Fruit fly (Drosophila melanogaster) whole organism, embryonic: ENCODE data around the gene Grasp65.
A peak's percentile ranks its signal among the peaks of the same experiment; 100 is the strongest.

Source experiments
- CG10462 ChIP-seq: fragments of 200-800 bp; sonication (Bioruptor generic); optimal IDR thresholded peaks from 2 replicates; lab custom pipeline; 2016; ENCODE audit warnings: missing biosample characterization, missing genetic modification characterization
- CG10959 ChIP-seq: fragments of 200-800 bp; sonication (Bioruptor generic); IDR thresholded peaks from 2 replicates; pipeline ENCODE4 v1.3.6; 2022; ENCODE audit warnings: missing biosample characterization, missing genetic modification characterization
- CG12391 ChIP-seq: fragments of 200-800 bp; sonication (Bioruptor generic); optimal IDR thresholded peaks from 3 replicates; lab custom pipeline; 2018; ENCODE audit warnings: missing biosample characterization, mild to moderate bottlenecking, missing genetic modification characterization, moderate library complexity
- CG12659 ChIP-seq: fragments of 200-800 bp; sonication (Bioruptor generic); optimal IDR thresholded peaks from 3 replicates; lab custom pipeline; 2017; ENCODE audit warnings: mild to moderate bottlenecking, missing biosample characterization, missing genetic modification reagents, missing genetic modification characterization
- CG12769 ChIP-seq: fragments of 200-800 bp; sonication (Bioruptor generic); optimal IDR thresholded peaks from 2 replicates; lab custom pipeline; 2019; ENCODE audit warnings: missing biosample characterization, mild to moderate bottlenecking, missing genetic modification characterization, moderate library complexity
- CG13287 ChIP-seq: fragments of 200-800 bp; sonication (Bioruptor generic); IDR thresholded peaks from 2 replicates; pipeline ENCODE4 v1.3.6; 2022; ENCODE audit warnings: missing biosample characterization, missing genetic modification characterization; ENCODE audit not compliant: partially characterized antibody
- CG14860 ChIP-seq: fragments of 200-800 bp; sonication (Bioruptor generic); IDR thresholded peaks from 3 replicates; pipeline ENCODE4 v1.3.6; 2022; ENCODE audit warnings: missing biosample characterization, missing genetic modification characterization; ENCODE audit not compliant: partially characterized antibody
- CG15011 ChIP-seq: fragments of 200-800 bp; sonication (Bioruptor generic); optimal IDR thresholded peaks from 3 replicates; lab custom pipeline; 2018; ENCODE audit warnings: missing biosample characterization, mild to moderate bottlenecking, missing genetic modification characterization
- CG15073 ChIP-seq: fragments of 200-800 bp; sonication (Bioruptor generic); optimal IDR thresholded peaks from 2 replicates; lab custom pipeline; 2016; ENCODE audit warnings: missing biosample characterization, missing genetic modification characterization
- CG18764 ChIP-seq: fragments of 200-800 bp; sonication (Bioruptor generic); optimal IDR thresholded peaks from 3 replicates; lab custom pipeline; 2016; ENCODE audit warnings: missing biosample characterization, missing genetic modification characterization
- CG2120 ChIP-seq: fragments of 200-800 bp; sonication (Bioruptor generic); optimal IDR thresholded peaks from 3 replicates; lab custom pipeline; 2016; ENCODE audit warnings: missing biosample characterization, missing genetic modification characterization
- CG2712 ChIP-seq: fragments of 200-800 bp; optimal IDR thresholded peaks from 3 replicates; lab custom pipeline; 2019; ENCODE audit warnings: missing biosample characterization, mild to moderate bottlenecking, missing genetic modification characterization, moderate library complexity
- CG4707 ChIP-seq: fragments of 200-800 bp; sonication (Bioruptor generic); optimal IDR thresholded peaks from 2 replicates; lab custom pipeline; 2018; ENCODE audit warnings: missing biosample characterization, mild to moderate bottlenecking, missing genetic modification characterization, moderate library complexity
- CG7556 ChIP-seq: fragments of 200-800 bp; sonication (Bioruptor generic); optimal IDR thresholded peaks from 2 replicates; lab custom pipeline; 2017; ENCODE audit warnings: missing biosample characterization, mild to moderate bottlenecking, missing genetic modification characterization
- CG8281 ChIP-seq: fragments of 200-800 bp; sonication (Bioruptor generic); optimal IDR thresholded peaks from 2 replicates; lab custom pipeline; 2018; ENCODE audit warnings: missing biosample characterization, mild to moderate bottlenecking, missing genetic modification characterization, moderate library complexity
- CG9215 ChIP-seq: fragments of 200-800 bp; sonication (Bioruptor generic); IDR thresholded peaks from 2 replicates; pipeline ENCODE4 v1.3.6; 2022; ENCODE audit warnings: missing biosample characterization, missing genetic modification characterization
- CG9797 ChIP-seq: fragments of 200-800 bp; sonication (Bioruptor generic); optimal IDR thresholded peaks from 3 replicates; lab custom pipeline; 2018; ENCODE audit warnings: missing biosample characterization, mild to moderate bottlenecking, missing genetic modification characterization
- Chrac-16 ChIP-seq: fragments of 200-800 bp; sonication (Bioruptor generic); optimal IDR thresholded peaks from 3 replicates; lab custom pipeline; 2016; ENCODE audit warnings: missing biosample characterization, missing genetic modification characterization
- Dll ChIP-seq: fragments of 200-800 bp; sonication (Bioruptor generic); IDR thresholded peaks from 4 replicates; pipeline ENCODE4 v1.3.6; 2022; ENCODE audit warnings: missing biosample characterization, missing genetic modification characterization; ENCODE audit not compliant: partially characterized antibody
- E2f2 ChIP-seq: fragments of 200-800 bp; sonication (Bioruptor generic); IDR thresholded peaks from 2 replicates; pipeline ENCODE4 v1.3.6; 2022; ENCODE audit warnings: missing biosample characterization, missing genetic modification characterization
- Ets65A ChIP-seq: fragments of 200-800 bp; sonication (Bioruptor generic); peaks from one replicate; lab custom pipeline; 2016; ENCODE audit warnings: missing biosample characterization, missing genetic modification characterization
- HLH4C ChIP-seq: fragments of 200-800 bp; sonication (Bioruptor generic); IDR thresholded peaks from 3 replicates; pipeline ENCODE4 v1.3.6; 2022; ENCODE audit warnings: missing biosample characterization, missing genetic modification characterization; ENCODE audit not compliant: partially characterized antibody
- Hr3 ChIP-seq: fragments of 200-800 bp; sonication (Bioruptor generic); optimal IDR thresholded peaks from 3 replicates; lab custom pipeline; 2016; ENCODE audit warnings: missing biosample characterization, missing genetic modification characterization
- Med ChIP-seq: fragments of 200-800 bp; sonication (Bioruptor generic); peaks from one replicate; lab custom pipeline; 2016; ENCODE audit warnings: missing biosample characterization, missing genetic modification characterization, mild to moderate bottlenecking, inconsistent platforms, moderate library complexity
- PHDP ChIP-seq: fragments of 200-800 bp; sonication (Bioruptor generic); optimal IDR thresholded peaks from 3 replicates; lab custom pipeline; 2018; ENCODE audit warnings: missing biosample characterization, mild to moderate bottlenecking, missing genetic modification characterization, moderate library complexity
- Rfx ChIP-seq: fragments of 200-800 bp; sonication (Bioruptor generic); IDR thresholded peaks from 2 replicates; pipeline ENCODE4 v1.3.6; 2022; ENCODE audit warnings: missing biosample characterization, missing genetic modification characterization
- Tbp ChIP-seq: fragments of >200 bp; optimal IDR thresholded peaks from 2 replicates; lab custom pipeline; 2018; ENCODE audit warnings: missing biosample characterization, missing genetic modification characterization
- YL-1 ChIP-seq: fragments of 200-800 bp; sonication (Bioruptor generic); optimal IDR thresholded peaks from 3 replicates; lab custom pipeline; 2017; ENCODE audit warnings: missing biosample characterization, mild to moderate bottlenecking, missing genetic modification characterization
- ap ChIP-seq: fragments of 200-800 bp; sonication (Bioruptor generic); IDR thresholded peaks from 2 replicates; pipeline ENCODE4 v1.3.6; 2022; ENCODE audit warnings: missing biosample characterization, missing genetic modification characterization
- btn ChIP-seq: fragments of 200-800 bp; sonication (Bioruptor generic); optimal IDR thresholded peaks from 2 replicates; lab custom pipeline; 2016; ENCODE audit warnings: missing biosample characterization, missing genetic modification characterization
- dimm ChIP-seq: fragments of 200-800 bp; sonication (Bioruptor generic); IDR thresholded peaks from 2 replicates; pipeline ENCODE4 v1.3.6; 2022; ENCODE audit warnings: missing biosample characterization, missing genetic modification characterization
- disco-r ChIP-seq: fragments of 200-800 bp; sonication (Bioruptor generic); optimal IDR thresholded peaks from 2 replicates; lab custom pipeline; 2016; ENCODE audit warnings: missing biosample characterization, missing genetic modification characterization
- her ChIP-seq: fragments of 200-800 bp; sonication (Bioruptor generic); optimal IDR thresholded peaks from 2 replicates; lab custom pipeline; 2016; ENCODE audit warnings: missing biosample characterization, missing genetic modification characterization
- hkb ChIP-seq, 2 experiments: fragments of 200-800 bp in 1 of 2; fragments of >200 bp in 1 of 2; sonication (Bioruptor generic) in 1 of 2; IDR thresholded peaks in 1 of 2; optimal IDR thresholded peaks in 1 of 2; 2 replicates each; pipeline versions ENCODE4 v1.3.6 to Lab custom; 2017 to 2022; ENCODE audit warnings: missing biosample characterization in 1 of 2, missing genetic modification characterization in 1 of 2
- insv ChIP-seq, 2 experiments: fragments of 200-800 bp; sonication (Bioruptor generic); optimal IDR thresholded peaks; 3 replicates each; lab custom pipeline; 2016 to 2018; ENCODE audit warnings: missing biosample characterization in 2 of 2, missing genetic modification characterization in 2 of 2
- lmd ChIP-seq: fragments of 200-800 bp; sonication (Bioruptor generic); IDR thresholded peaks from 2 replicates; pipeline ENCODE4 v1.3.6; 2022; ENCODE audit warnings: missing biosample characterization, missing genetic modification characterization
- org-1 ChIP-seq: fragments of 200-800 bp; sonication (Bioruptor generic); optimal IDR thresholded peaks from 2 replicates; lab custom pipeline; 2017; ENCODE audit warnings: missing biosample characterization, missing genetic modification characterization
- otp ChIP-seq: fragments of 200-800 bp; sonication (Bioruptor generic); IDR thresholded peaks from 3 replicates; pipeline ENCODE4, ENCODE4 v1.3.6; 2022; ENCODE audit warnings: missing biosample characterization, missing genetic modification characterization
- psq ChIP-seq: fragments of 200-800 bp; sonication (Bioruptor generic); optimal IDR thresholded peaks from 2 replicates; lab custom pipeline; 2017; ENCODE audit warnings: missing biosample characterization, missing genetic modification characterization
- sc ChIP-seq, 3 experiments: fragments of >200 bp in 2 of 3; fragments of 200-800 bp in 1 of 3; sonication (Bioruptor generic) in 1 of 3; optimal IDR thresholded peaks; 2 replicates in 2 of 3; 3 replicates in 1 of 3; lab custom pipeline; 2017; ENCODE audit warnings: mild to moderate bottlenecking in 1 of 3, missing biosample characterization in 1 of 3, missing genetic modification characterization in 1 of 3, missing genetic modification reagents in 1 of 3
- sisA ChIP-seq: fragments of 200-800 bp; sonication (Bioruptor generic); IDR thresholded peaks from 2 replicates; pipeline ENCODE4 v1.3.6; 2022; ENCODE audit warnings: missing biosample characterization, missing genetic modification characterization
- slbo ChIP-seq: fragments of 200-800 bp; sonication (Bioruptor generic); IDR thresholded peaks from 2 replicates; pipeline ENCODE4 v1.3.6; 2022; ENCODE audit warnings: missing biosample characterization, missing genetic modification characterization
- so ChIP-seq: fragments of 200-800 bp; sonication (Bioruptor generic); IDR thresholded peaks from 3 replicates; pipeline ENCODE4 v1.3.6; 2022; ENCODE audit warnings: missing biosample characterization, missing genetic modification characterization
- tgo ChIP-seq: fragments of 200-800 bp; sonication (Bioruptor generic); IDR thresholded peaks from 3 replicates; pipeline ENCODE4 v1.3.6; 2022; ENCODE audit warnings: missing biosample characterization, missing genetic modification characterization
- trh ChIP-seq: fragments of 200-800 bp; sonication (Bioruptor generic); optimal IDR thresholded peaks from 2 replicates; lab custom pipeline; 2016; ENCODE audit warnings: missing biosample characterization, missing genetic modification characterization
- unpg ChIP-seq: fragments of 200-800 bp; sonication (Bioruptor generic); optimal IDR thresholded peaks from 3 replicates; lab custom pipeline; 2018; ENCODE audit warnings: missing biosample characterization, mild to moderate bottlenecking, missing genetic modification characterization, moderate library complexity
- zen2 ChIP-seq: fragments of 200-800 bp; sonication (Bioruptor generic); IDR thresholded peaks from 3 replicates; pipeline ENCODE4 v1.3.6; 2022; ENCODE audit warnings: missing biosample characterization, missing genetic modification characterization; ENCODE audit not compliant: partially characterized antibody

The Grasp65 gene

dm6 chr3L:19922833-19923745 lies 1.7 kb upstream of the Grasp65 start, which contains the start of gene Pfdn6 (continued):
- TF ChIP-seq CG15011 (no peak), psq (GFP tag; lab: Kevin White, UChicago) (peak; percentile 9), lmd (GFP tag; lab: Robert Waterston, UW) (peak; percentile 90), CG9797 (GFP tag; lab: Kevin White, UChicago) (peak; percentile 87), insv (GFP tag; optimal IDR thresholded peaks at IDR 0.05; lab: Kevin White, UChicago) (peak in 1 of 2 experiments; percentile 68), her (peak; percentile 64), CG12391 (tag; lab: Kevin White, UChicago) (peak; percentile 80), CG2120 (GFP tag; lab: Kevin White, UChicago) (peak; percentile 90), slbo (GFP tag; lab: Robert Waterston, UW) (peak; percentile 88), sisA (GFP tag; lab: Robert Waterston, UW) (peak; percentile 91), ap (GFP tag; lab: Robert Waterston, UW) (peak; percentile 60), Chrac-16 (GFP tag; lab: Kevin White, UChicago) (peak; percentile 50), btn (no peak), CG15073 (GFP tag; lab: Kevin White, UChicago) (no peak), CG12659 (GFP tag; lab: Kevin White, UChicago) (peak; percentile 80), disco-r (GFP tag; lab: Kevin White, UChicago) (peak; percentile 82), CG4707 (no peak), unpg (GFP tag; lab: Kevin White, UChicago) (peak; percentile 71), CG10462 (GFP tag; lab: Kevin White, UChicago) (peak; percentile 40), CG8281 (tag; lab: Kevin White, UChicago) (no peak), Dll (GFP tag; lab: Robert Waterston, UW) (peak; percentile 67; the same call in 2 of the 4 replicates), zen2 (GFP tag; lab: Robert Waterston, UW) (no peak; the same call in 2 of the 3 replicates), org-1 (GFP tag; lab: Kevin White, UChicago) (no peak), CG9215 (peak; percentile 56), tgo (GFP tag; lab: Robert Waterston, UW) (peak; percentile 80), trh (GFP tag; lab: Kevin White, UChicago) (no peak), CG14860 (peak; percentile 74), CG13287 (GFP tag; lab: Robert Waterston, UW) (peak; percentile 76), PHDP (tag; lab: Kevin White, UChicago) (peak; percentile 85), CG18764 (GFP tag; lab: Kevin White, UChicago) (peak; percentile 92), E2f2 (GFP tag; lab: Robert Waterston, UW) (peak; percentile 39), CG12769 (tag; lab: Kevin White, UChicago) (no peak), HLH4C (peak; percentile 82), dimm (GFP tag; lab: Robert Waterston, UW) (no peak), hkb (optimal IDR thresholded peaks at IDR 0.05; lab: Kevin White, UChicago) (peak; percentile 91), hkb (GFP tag; IDR thresholded peaks at IDR 0.05; lab: Robert Waterston, UW) (no peak), Rfx (GFP tag; lab: Robert Waterston, UW) (peak; percentile 80), otp (GFP tag; lab: Robert Waterston, UW) (peak; percentile 55; the same call in 1 of the 3 replicates), CG10959 (GFP tag; lab: Robert Waterston, UW) (0 out of 2 replicates have a peak, but pooled peaks have one; percentile 60), YL-1 (GFP tag; lab: Kevin White, UChicago) (peak; percentile 90), Tbp (no peak), Hr3 (GFP tag; lab: Kevin White, UChicago) (peak; percentile 81), Med (peak; percentile 96), CG7556 (GFP tag; lab: Kevin White, UChicago) (peak; percentile 64), CG2712 (tag; lab: Kevin White, UChicago) (peak; percentile 77), Ets65A (GFP tag; lab: Kevin White, UChicago) (peak; percentile 97), so (peak; percentile 72; the same call in 1 of the 3 replicates), sc (optimal IDR thresholded peaks at IDR 0.05; lab: Kevin White, UChicago) (no peak), sc (GFP tag; optimal IDR thresholded peaks at IDR 0.05; lab: Kevin White, UChicago) (no peak)
